Fruit fly (Drosophila melanogaster) whole organism, embryonic: Measurements from ENCODE around the gene CG13928.
A peak's percentile ranks its signal among the peaks of the same experiment; 100 is the strongest.

Experiments used
- Aef1 ChIP-seq: fragments of 200-800 bp; sonication (Bioruptor generic); IDR thresholded peaks from 3 replicates; pipeline ENCODE4 v1.3.6; 2022; ENCODE audit warnings: missing biosample characterization, missing genetic modification characterization
- Atf3 ChIP-seq: fragments of 200-800 bp; sonication (Bioruptor generic); optimal IDR thresholded peaks from 3 replicates; lab custom pipeline; 2016; ENCODE audit warnings: missing biosample characterization, missing genetic modification characterization
- Atf6 ChIP-seq: fragments of 200-800 bp; sonication (Bioruptor generic); IDR thresholded peaks from 2 replicates; pipeline ENCODE4 v1.3.6; 2022; ENCODE audit warnings: missing biosample characterization, missing genetic modification characterization
- B-H1 ChIP-seq: fragments of 200-800 bp; sonication (Bioruptor generic); IDR thresholded peaks from 3 replicates; pipeline ENCODE4 v1.3.6; 2022; ENCODE audit warnings: missing biosample characterization, missing genetic modification characterization
- CG10274 ChIP-seq: fragments of 200-800 bp; sonication (Bioruptor generic); optimal IDR thresholded peaks from 3 replicates; lab custom pipeline; 2017; ENCODE audit warnings: missing biosample characterization, mild to moderate bottlenecking, missing genetic modification characterization
- CG10959 ChIP-seq: fragments of 200-800 bp; sonication (Bioruptor generic); IDR thresholded peaks from 2 replicates; pipeline ENCODE4 v1.3.6; 2022; ENCODE audit warnings: missing biosample characterization, missing genetic modification characterization
- CG12744 ChIP-seq: fragments of 200-800 bp; sonication (Bioruptor generic); optimal IDR thresholded peaks from 2 replicates; lab custom pipeline; 2016; ENCODE audit warnings: missing biosample characterization, missing genetic modification characterization
- CG14965 ChIP-seq: fragments of 200-800 bp; sonication (Bioruptor generic); optimal IDR thresholded peaks from 2 replicates; lab custom pipeline; 2016; ENCODE audit warnings: missing biosample characterization, missing genetic modification characterization, borderline replicate concordance
- CG1529 ChIP-seq: fragments of 200-800 bp; sonication (Bioruptor generic); optimal IDR thresholded peaks from 3 replicates; lab custom pipeline; 2018; ENCODE audit warnings: missing biosample characterization, missing genetic modification characterization
- CG16813 ChIP-seq: fragments of 200-800 bp; sonication (Bioruptor generic); IDR thresholded peaks from 3 replicates; pipeline ENCODE4 v1.3.6; 2022; ENCODE audit warnings: missing biosample characterization, missing genetic modification characterization; ENCODE audit not compliant: partially characterized antibody
- CG2678 ChIP-seq: fragments of 200-800 bp; sonication (Bioruptor generic); optimal IDR thresholded peaks from 3 replicates; lab custom pipeline; 2019; ENCODE audit warnings: missing biosample characterization, mild to moderate bottlenecking, missing genetic modification characterization, moderate library complexity
- CG31441 ChIP-seq: fragments of 200-800 bp; sonication (Bioruptor generic); IDR thresholded peaks from 2 replicates; pipeline ENCODE4 v1.3.6; 2022; ENCODE audit warnings: missing biosample characterization, missing genetic modification characterization
- CG33557 ChIP-seq: fragments of 200-800 bp; sonication (Bioruptor generic); optimal IDR thresholded peaks from 2 replicates; lab custom pipeline; 2019; ENCODE audit warnings: missing biosample characterization, mild to moderate bottlenecking, missing genetic modification characterization, moderate library complexity
- CG3407 ChIP-seq: fragments of 200-800 bp; sonication (Bioruptor generic); optimal IDR thresholded peaks from 2 replicates; lab custom pipeline; 2018; ENCODE audit warnings: missing biosample characterization, mild to moderate bottlenecking, missing genetic modification characterization
- CG4360 ChIP-seq: fragments of 200-800 bp; sonication (Bioruptor generic); IDR thresholded peaks from 2 replicates; pipeline ENCODE4 v1.3.6; 2022; ENCODE audit warnings: missing biosample characterization, missing genetic modification characterization
- CG43689 ChIP-seq: fragments of 200-800 bp; sonication (Bioruptor generic); IDR thresholded peaks from 2 replicates; pipeline ENCODE4 v1.3.6; 2022; ENCODE audit warnings: missing biosample characterization, missing genetic modification characterization
- CG4730 ChIP-seq: fragments of 200-800 bp; sonication (Bioruptor generic); IDR thresholded peaks from 2 replicates; pipeline ENCODE4 v1.3.6; 2022; ENCODE audit warnings: missing biosample characterization, missing genetic modification characterization
- CG4854 ChIP-seq: fragments of 200-800 bp; sonication (Bioruptor generic); optimal IDR thresholded peaks from 2 replicates; lab custom pipeline; 2016; ENCODE audit warnings: missing biosample characterization, missing genetic modification characterization, inconsistent platforms
- CG5180 ChIP-seq: fragments of 200-800 bp; sonication (Bioruptor generic); optimal IDR thresholded peaks from 3 replicates; lab custom pipeline; 2017; ENCODE audit warnings: missing biosample characterization, missing genetic modification characterization, mild to moderate bottlenecking, moderate library complexity, missing genetic modification reagents
- CG6175 ChIP-seq: fragments of 200-800 bp; sonication (Bioruptor generic); IDR thresholded peaks from 3 replicates; pipeline ENCODE4 v1.3.6; 2022; ENCODE audit warnings: missing biosample characterization, missing genetic modification characterization
- CG8359 ChIP-seq: fragments of 200-800 bp; sonication (Bioruptor generic); optimal IDR thresholded peaks from 2 replicates; lab custom pipeline; 2017; ENCODE audit warnings: missing biosample characterization, mild to moderate bottlenecking, missing genetic modification characterization, borderline replicate concordance
- CHES-1-like ChIP-seq: fragments of 200-800 bp; sonication (Bioruptor generic); optimal IDR thresholded peaks from 2 replicates; lab custom pipeline; 2016; ENCODE audit warnings: missing biosample characterization, missing genetic modification characterization
- Camta ChIP-seq: fragments of 200-800 bp; sonication (Bioruptor generic); optimal IDR thresholded peaks from 2 replicates; lab custom pipeline; 2016; ENCODE audit warnings: missing biosample characterization, missing genetic modification characterization
- Chrac-16 ChIP-seq: fragments of 200-800 bp; sonication (Bioruptor generic); optimal IDR thresholded peaks from 3 replicates; lab custom pipeline; 2016; ENCODE audit warnings: missing biosample characterization, missing genetic modification characterization
- HHEX ChIP-seq: fragments of 200-800 bp; sonication (Bioruptor generic); optimal IDR thresholded peaks from 3 replicates; lab custom pipeline; 2017; ENCODE audit warnings: missing biosample characterization, mild to moderate bottlenecking, missing genetic modification characterization, missing genetic modification reagents
- HLH54F ChIP-seq: fragments of 200-800 bp; sonication (Bioruptor generic); optimal IDR thresholded peaks from 3 replicates; lab custom pipeline; 2016; ENCODE audit warnings: missing biosample characterization, missing genetic modification characterization
- HmgZ ChIP-seq: fragments of 200-800 bp; sonication (Bioruptor generic); optimal IDR thresholded peaks from 2 replicates; lab custom pipeline; 2018; ENCODE audit warnings: missing biosample characterization, mild to moderate bottlenecking, missing genetic modification characterization
- MTF-1 ChIP-seq: fragments of 200-800 bp; sonication (Bioruptor generic); optimal IDR thresholded peaks from 2 replicates; lab custom pipeline; 2018; ENCODE audit warnings: missing biosample characterization, mild to moderate bottlenecking, missing genetic modification characterization, borderline replicate concordance
- Optix ChIP-seq: fragments of 200-800 bp; sonication (Bioruptor generic); IDR thresholded peaks from 3 replicates; pipeline ENCODE4 v1.3.6; 2022; ENCODE audit warnings: missing biosample characterization, missing genetic modification characterization
- Ravus ChIP-seq: fragments of 200-800 bp; sonication (Bioruptor generic); IDR thresholded peaks from 2 replicates; pipeline ENCODE4 v1.3.6; 2022; ENCODE audit warnings: missing biosample characterization, missing genetic modification characterization
- Rfx ChIP-seq: fragments of 200-800 bp; sonication (Bioruptor generic); IDR thresholded peaks from 2 replicates; pipeline ENCODE4 v1.3.6; 2022; ENCODE audit warnings: missing biosample characterization, missing genetic modification characterization
- Xrp1 ChIP-seq: fragments of 200-800 bp; sonication (Bioruptor generic); IDR thresholded peaks from 2 replicates; pipeline ENCODE4 v1.3.6; 2022; ENCODE audit warnings: missing biosample characterization, missing genetic modification characterization
- al ChIP-seq: fragments of 200-800 bp; sonication (Bioruptor generic); IDR thresholded peaks from 2 replicates; pipeline ENCODE4 v1.3.6; 2022; ENCODE audit warnings: missing biosample characterization, missing genetic modification characterization
- ase ChIP-seq: fragments of 200-800 bp; sonication (Bioruptor generic); IDR thresholded peaks from 3 replicates; pipeline ENCODE4 v1.3.6; 2022; ENCODE audit warnings: missing biosample characterization, missing genetic modification characterization
- bab2 ChIP-seq: fragments of 200-800 bp; sonication (Bioruptor generic); optimal IDR thresholded peaks from 2 replicates; lab custom pipeline; 2016; ENCODE audit warnings: missing biosample characterization, missing genetic modification characterization
- danr ChIP-seq: fragments of 200-800 bp; sonication (Bioruptor generic); IDR thresholded peaks from 2 replicates; pipeline ENCODE4 v1.3.6; 2022; ENCODE audit warnings: missing biosample characterization, missing genetic modification characterization
- disco-r ChIP-seq: fragments of 200-800 bp; sonication (Bioruptor generic); optimal IDR thresholded peaks from 2 replicates; lab custom pipeline; 2016; ENCODE audit warnings: missing biosample characterization, missing genetic modification characterization
- dmrt99B ChIP-seq: fragments of 200-800 bp; sonication (Bioruptor generic); optimal IDR thresholded peaks from 2 replicates; lab custom pipeline; 2018; ENCODE audit warnings: missing biosample characterization, mild to moderate bottlenecking, missing genetic modification characterization, moderate library complexity
- ems ChIP-seq: fragments of 200-800 bp; sonication (Bioruptor generic); optimal IDR thresholded peaks from 3 replicates; lab custom pipeline; 2016; ENCODE audit warnings: missing biosample characterization, missing genetic modification characterization
- fd64A ChIP-seq: fragments of 200-800 bp; sonication (Bioruptor generic); optimal IDR thresholded peaks from 3 replicates; lab custom pipeline; 2018; ENCODE audit warnings: missing biosample characterization, mild to moderate bottlenecking, missing genetic modification characterization
- ftz-f1 ChIP-seq: fragments of 200-800 bp; sonication (Bioruptor generic); optimal IDR thresholded peaks from 2 replicates; lab custom pipeline; 2016; ENCODE audit warnings: missing biosample characterization, missing genetic modification characterization
- gro ChIP-seq: fragments of 200-800 bp; sonication (Bioruptor generic); optimal IDR thresholded peaks from 2 replicates; lab custom pipeline; 2016; ENCODE audit warnings: missing biosample characterization, missing genetic modification characterization
- gsb-n ChIP-seq: fragments of 200-800 bp; sonication (Bioruptor generic); optimal IDR thresholded peaks from 3 replicates; lab custom pipeline; 2018; ENCODE audit warnings: missing biosample characterization, mild to moderate bottlenecking, missing genetic modification characterization
- hb ChIP-seq: fragments of 200-800 bp; sonication (Bioruptor generic); IDR thresholded peaks from 3 replicates; pipeline ENCODE4 v1.3.6; 2022; ENCODE audit warnings: missing biosample characterization, missing genetic modification characterization; ENCODE audit not compliant: partially characterized antibody
- hkb ChIP-seq, 2 experiments: fragments of 200-800 bp in 1 of 2; fragments of >200 bp in 1 of 2; sonication (Bioruptor generic) in 1 of 2; IDR thresholded peaks in 1 of 2; optimal IDR thresholded peaks in 1 of 2; 2 replicates each; pipeline versions ENCODE4 v1.3.6 to Lab custom; 2017 to 2022; ENCODE audit warnings: missing biosample characterization in 1 of 2, missing genetic modification characterization in 1 of 2
- kah ChIP-seq: fragments of 200-800 bp; sonication (Bioruptor generic); optimal IDR thresholded peaks from 2 replicates; lab custom pipeline; 2018; ENCODE audit warnings: missing biosample characterization, mild to moderate bottlenecking, missing genetic modification characterization
- mam ChIP-seq: fragments of 200-800 bp; sonication (Bioruptor generic); optimal IDR thresholded peaks from 3 replicates; lab custom pipeline; 2016; ENCODE audit warnings: missing biosample characterization, missing genetic modification characterization
- tup ChIP-seq: fragments of 200-800 bp; sonication (Bioruptor generic); optimal IDR thresholded peaks from 2 replicates; lab custom pipeline; 2016; ENCODE audit warnings: missing biosample characterization, mild to moderate bottlenecking, missing genetic modification characterization, moderate library complexity
- vfl ChIP-seq: fragments of 200-800 bp; sonication (Bioruptor generic); optimal IDR thresholded peaks from 2 replicates; lab custom pipeline; 2016; ENCODE audit warnings: missing biosample characterization, missing genetic modification characterization

CG13928 gene

DNA sequence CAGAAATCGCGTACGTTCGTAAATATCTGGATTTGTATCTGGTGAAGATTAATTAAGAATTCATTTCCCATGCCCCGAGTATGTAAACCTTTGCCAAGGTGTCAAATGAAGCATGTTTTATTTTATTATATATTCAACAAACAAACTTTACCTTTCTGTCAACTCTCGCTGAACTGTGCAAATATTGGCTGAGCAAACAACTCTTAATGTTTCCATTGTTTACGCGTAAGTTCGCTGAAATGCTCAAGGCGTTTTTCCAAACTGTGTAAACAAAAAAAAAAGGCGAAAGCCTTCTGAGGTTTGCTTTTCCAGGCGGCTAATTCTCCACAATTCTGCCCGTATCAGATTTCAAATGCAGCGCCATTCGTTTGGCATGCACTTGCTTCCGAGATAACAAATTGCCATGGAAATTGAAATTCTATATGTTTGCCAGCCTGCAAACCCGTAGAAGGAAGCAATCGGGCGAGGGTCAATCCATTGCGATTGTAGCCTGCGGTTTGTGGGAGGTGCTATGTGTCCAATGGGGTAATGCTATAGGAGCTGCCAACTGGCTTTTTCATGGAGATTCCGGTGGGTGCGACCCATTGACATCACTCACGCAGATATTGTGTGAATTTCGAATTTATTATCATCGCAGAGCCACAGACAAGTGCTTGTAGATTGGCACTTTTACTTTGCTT lies 36.3 kb downstream of the CG13928 start (continued):
- TF ChIP-seq Atf3 (GFP tag; lab: Kevin White, UChicago) (no peak), CG3407 (GFP tag; lab: Kevin White, UChicago) (peak; percentile 30), CG10274 (GFP tag; lab: Kevin White, UChicago) (peak; percentile 71), MTF-1 (GFP tag; lab: Kevin White, UChicago) (peak; percentile 86), Atf6 (GFP tag; lab: Robert Waterston, UW) (peak; percentile 92), CG4730 (GFP tag; lab: Robert Waterston, UW) (no peak), hkb (optimal IDR thresholded peaks at IDR 0.05; lab: Kevin White, UChicago) (no peak), hkb (GFP tag; IDR thresholded peaks at IDR 0.05; lab: Robert Waterston, UW) (peak; percentile 80), tup (peak; percentile 59), fd64A (GFP tag; lab: Kevin White, UChicago) (peak; percentile 51), CHES-1-like (GFP tag; lab: Kevin White, UChicago) (peak; percentile 75), mam (GFP tag; lab: Kevin White, UChicago) (peak; percentile 62), hb (GFP tag; lab: Robert Waterston, UW) (no peak), ems (GFP tag; lab: Kevin White, UChicago) (peak; percentile 66), Chrac-16 (GFP tag; lab: Kevin White, UChicago) (no peak), CG16813 (GFP tag; lab: Robert Waterston, UW) (no peak), B-H1 (GFP tag; lab: Robert Waterston, UW) (no peak; the same call in 2 of the 3 replicates), ftz-f1 (GFP tag; lab: Kevin White, UChicago) (peak; percentile 32), al (GFP tag; lab: Robert Waterston, UW) (0 out of 2 replicates have a peak, but pooled peaks have one; percentile 16), Camta (GFP tag; lab: Kevin White, UChicago) (peak; percentile 71), Ravus (peak; percentile 24; the same call in 1 of the 2 replicates), CG4360 (GFP tag; lab: Robert Waterston, UW) (no peak), disco-r (GFP tag; lab: Kevin White, UChicago) (no peak), CG6175 (GFP tag; lab: Robert Waterston, UW) (peak; percentile 26; the same call in 1 of the 3 replicates), ase (GFP tag; lab: Robert Waterston, UW) (no peak; the same call in 2 of the 3 replicates), Xrp1 (peak; percentile 57; the same call in 1 of the 2 replicates), CG33557 (GFP tag; lab: Kevin White, UChicago) (no peak), HHEX (GFP tag; lab: Kevin White, UChicago) (peak; percentile 91), CG31441 (GFP tag; lab: Robert Waterston, UW) (peak; percentile 38; the same call in 1 of the 2 replicates), gro (GFP tag; lab: Kevin White, UChicago) (no peak), CG4854 (GFP tag; lab: Kevin White, UChicago) (no peak), CG14965 (peak; percentile 23), kah (GFP tag; lab: Kevin White, UChicago) (peak; percentile 47), Rfx (GFP tag; lab: Robert Waterston, UW) (peak; percentile 82), CG43689 (GFP tag; lab: Robert Waterston, UW) (no peak), Aef1 (GFP tag; lab: Robert Waterston, UW) (no peak), vfl (GFP tag; lab: Kevin White, UChicago) (peak; percentile 14), CG10959 (GFP tag; lab: Robert Waterston, UW) (no peak), Optix (GFP tag; lab: Robert Waterston, UW) (no peak), CG12744 (GFP tag; lab: Kevin White, UChicago) (peak; percentile 71), CG1529 (peak; percentile 6), gsb-n (tag; lab: Kevin White, UChicago) (no peak), CG8359 (peak; percentile 30), dmrt99B (tag; lab: Kevin White, UChicago) (no peak), danr (GFP tag; lab: Robert Waterston, UW) (no peak), CG5180 (GFP tag; lab: Kevin White, UChicago) (peak; percentile 68), HLH54F (GFP tag; lab: Kevin White, UChicago) (peak; percentile 46), CG2678 (tag; lab: Kevin White, UChicago) (peak; percentile 88), bab2 (GFP tag; lab: Kevin White, UChicago) (peak; percentile 63), HmgZ (peak; percentile 79)
